Worm (Caenorhabditis elegans): ENCODE results near the gene svh-1.
A peak's percentile ranks its signal among the peaks of the same experiment; 100 is the strongest.

Gene svh-1

ce11 chrIV:8225357-8225756 is 18.9 kb downstream of the svh-1 start, which contains the start of gene serp-1.2 (continued):
- no peak for TF ChIP-seq Y5F2A.4 (GFP tag; optimal IDR thresholded peaks at IDR 0.05)
- no peak for TF ChIP-seq snpc-1.2 (GFP tag; IDR thresholded peaks at IDR 0.05)
- peak in 1 of 2 experiments; percentile 94 for TF ChIP-seq unc-62 (GFP tag; optimal IDR thresholded peaks at IDR 0.05 in 1 of 2)
- no peak for TF ChIP-seq unc-62 (tag; optimal IDR thresholded peaks at IDR 0.05)
- TF ChIP-seq R02D3.7 (tag; optimal IDR thresholded peaks at IDR 0.05): no peak
- no peak for TF ChIP-seq ztf-7 (tag; optimal IDR thresholded peaks at IDR 0.05)
- TF ChIP-seq daf-16 (GFP tag; optimal IDR thresholded peaks at IDR 0.05): no peak
- peak; percentile 94 for TF ChIP-seq daf-16 (tag; optimal IDR thresholded peaks at IDR 0.05)
- TF ChIP-seq T26A8.4 (GFP tag; IDR thresholded peaks at IDR 0.05): no peak
- no peak for TF ChIP-seq zip-2 (tag; optimal IDR thresholded peaks at IDR 0.05)
- no peak for TF ChIP-seq pha-4 (GFP tag; IDR thresholded peaks at IDR 0.05)
- TF ChIP-seq pha-4 (tag; optimal IDR thresholded peaks at IDR 0.05): no peak
- no peak for TF ChIP-seq F10B5.3 (tag; optimal IDR thresholded peaks at IDR 0.05)
- no peak for TF ChIP-seq rbr-2 (tag; optimal IDR thresholded peaks at IDR 0.05)
- no peak for TF ChIP-seq cey-2 (tag; optimal IDR thresholded peaks at IDR 0.05; ENCODE audit: borderline replicate concordance, insufficient read depth)
- no peak for TF ChIP-seq daf-12 (tag; optimal IDR thresholded peaks at IDR 0.05)
- TF ChIP-seq vab-7 (GFP tag; IDR thresholded peaks at IDR 0.05): no peak
- TF ChIP-seq zfp-3 (GFP tag; conservative IDR thresholded peaks at IDR 0.05): no peak
- TF ChIP-seq madf-9 (GFP tag; conservative IDR thresholded peaks at IDR 0.05): no peak
- no peak for TF ChIP-seq lin-38 (GFP tag; IDR thresholded peaks at IDR 0.05)
- TF ChIP-seq nhr-48 (tag; optimal IDR thresholded peaks at IDR 0.05): no peak
- TF ChIP-seq php-3 (GFP tag; IDR thresholded peaks at IDR 0.05): no peak
- no peak for TF ChIP-seq tag-97 (GFP tag; IDR thresholded peaks at IDR 0.05)
- peak; percentile 81 for TF ChIP-seq dve-1 (tag; optimal IDR thresholded peaks at IDR 0.05; ENCODE audit: insufficient read depth)
- no peak for TF ChIP-seq lin-15B (tag; optimal IDR thresholded peaks at IDR 0.05)
- TF ChIP-seq spr-1 (tag; optimal IDR thresholded peaks at IDR 0.05): no peak
- no peak for TF ChIP-seq F49E8.2 (tag; optimal IDR thresholded peaks at IDR 0.05; ENCODE audit: borderline replicate concordance)
- no peak for TF ChIP-seq lir-3 (tag; optimal IDR thresholded peaks at IDR 0.05)
- TF ChIP-seq nhr-10 (tag; optimal IDR thresholded peaks at IDR 0.05): no peak
- TF ChIP-seq zfp-2 (tag; optimal IDR thresholded peaks at IDR 0.05): no peak
- no peak for TF ChIP-seq nhr-11 (tag; optimal IDR thresholded peaks at IDR 0.05)
- no peak for TF ChIP-seq F26F4.8 (GFP tag; conservative IDR thresholded peaks at IDR 0.05)
- no peak for TF ChIP-seq D1046.2 (GFP tag; IDR thresholded peaks at IDR 0.05)
- no peak for TF ChIP-seq hif-1 (tag; optimal IDR thresholded peaks at IDR 0.05)
- TF ChIP-seq Y105C5A.15 (GFP tag; IDR thresholded peaks at IDR 0.05): no peak
- TF ChIP-seq hmg-1.1 (GFP tag; IDR thresholded peaks at IDR 0.05): no peak
- TF ChIP-seq T20F7.1 (GFP tag; optimal IDR thresholded peaks at IDR 0.05): peak; percentile 90
- TF ChIP-seq skn-1 (tag; optimal IDR thresholded peaks at IDR 0.05): no peak
- TF ChIP-seq ceh-28 (tag; optimal IDR thresholded peaks at IDR 0.05): no peak
- no peak for TF ChIP-seq ceh-44 (GFP tag; IDR thresholded peaks at IDR 0.05)
- no peak for TF ChIP-seq nhr-41 (GFP tag; IDR thresholded peaks at IDR 0.05)
- TF ChIP-seq dmd-6 (GFP tag; IDR thresholded peaks at IDR 0.05): peak; percentile 72
- no peak for TF ChIP-seq zip-11 (GFP tag; IDR thresholded peaks at IDR 0.05)
- no peak for TF ChIP-seq ZK337.2 (GFP tag; IDR thresholded peaks at IDR 0.05)
- no peak for TF ChIP-seq ZK546.5 (tag; optimal IDR thresholded peaks at IDR 0.05)
- peak; percentile 2 for TF ChIP-seq pqm-1 (tag; optimal IDR thresholded peaks at IDR 0.05)
- TF ChIP-seq ctbp-1 (GFP tag; IDR thresholded peaks at IDR 0.05): no peak
- no peak for TF ChIP-seq ceh-62 (tag; optimal IDR thresholded peaks at IDR 0.05)
- no peak for TF ChIP-seq fkh-10 (GFP tag; optimal IDR thresholded peaks at IDR 0.05)
- TF ChIP-seq ceh-82 (tag; optimal IDR thresholded peaks at IDR 0.05): no peak
- TF ChIP-seq ama-1 (optimal IDR thresholded peaks at IDR 0.05): no peak
- no peak for TF ChIP-seq spr-3 (GFP tag; optimal IDR thresholded peaks at IDR 0.05)
- TF ChIP-seq ztf-11 (tag; optimal IDR thresholded peaks at IDR 0.05): no peak
- TF ChIP-seq egl-43 (GFP tag; IDR thresholded peaks at IDR 0.05): no peak

Measured in whole organism, L4 larva.